Worm (Caenorhabditis elegans) whole organism, L4/young adult: ENCODE measurements around the gene alr-1.

Experiments used
- W03F9.2 ChIP-seq: fragments of 150-350 bp; optimal IDR thresholded peaks from 2 replicates; lab custom pipeline; 2014; ENCODE audit warnings: missing biosample characterization, missing genetic modification characterization
- dao-5 ChIP-seq: sonication (generic microtip); optimal IDR thresholded peaks from 2 replicates; lab custom pipeline; 2016; ENCODE audit warnings: missing genotype, missing genetic modification characterization, moderate library complexity, missing compliant biosample characterization

DNA sequence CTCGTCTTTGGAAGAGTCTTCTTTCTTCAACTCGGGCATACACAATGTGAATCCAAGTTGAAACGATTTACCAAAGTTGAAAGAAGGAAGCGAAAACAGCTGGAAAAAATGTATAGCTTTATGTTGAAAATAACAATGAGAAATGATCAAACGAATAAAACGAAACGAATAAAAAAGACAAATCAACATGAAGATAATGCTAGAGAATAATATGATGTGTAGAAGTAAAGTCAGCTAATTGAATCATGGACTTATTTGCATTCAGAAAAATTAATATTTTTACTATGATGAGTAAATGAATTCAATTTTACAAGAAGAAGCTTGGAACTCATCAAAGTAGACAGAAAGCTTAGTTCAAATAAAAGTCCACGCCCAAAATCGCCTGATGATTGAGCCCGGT is at the start of gene alr-1:
- TF ChIP-seq W03F9.2 (tag; lab: Kevin White, UChicago) (no peak), dao-5 (tag; lab: Kevin White, UChicago) (no peak)
